Worm (Caenorhabditis elegans) whole organism, L1 larva: ENCODE results near the gene fkh-3.
"Not testable (repeated sequence)": the region's sequence is repeated elsewhere in the genome, so short reads cannot be mapped to it uniquely, and the experiment has no call there.

ENCODE experiments used
- aha-1 ChIP-seq: fragments of 150-350 bp; optimal IDR thresholded peaks from 2 replicates; lab custom pipeline; 2014; ENCODE audit warnings: missing biosample characterization, missing genetic modification characterization
- aly-2 ChIP-seq: fragments of 150-350 bp; optimal IDR thresholded peaks from 2 replicates; lab custom pipeline; 2014; ENCODE audit warnings: missing biosample characterization, missing genetic modification characterization

- TF ChIP-seq aha-1 (tag; lab: Kevin White, UChicago); aly-2: not testable (repeated sequence)
Measured at ce11 chrX:13448665-13449099, 25.4 kb upstream of the fkh-3 start.
